Worm (Caenorhabditis elegans) whole organism, L1 larva: ENCODE measurements around the gene K07C5.2.

Experiments
- aly-2 ChIP-seq: fragments of 150-350 bp; optimal IDR thresholded peaks from 2 replicates; lab custom pipeline; 2014; ENCODE audit warnings: missing biosample characterization, missing genetic modification characterization
- fkh-4 ChIP-seq: sonication (generic microtip); optimal IDR thresholded peaks from 2 replicates; lab custom pipeline; 2016; ENCODE audit warnings: missing compliant biosample characterization, missing genetic modification characterization, borderline replicate concordance
- fkh-8 ChIP-seq: sonication (generic microtip); optimal IDR thresholded peaks from 2 replicates; lab custom pipeline; 2016; ENCODE audit warnings: mild to moderate bottlenecking, missing genetic modification characterization, missing compliant biosample characterization
- lin-39 ChIP-seq: fragments of 150-350 bp; optimal IDR thresholded peaks from 2 replicates; lab custom pipeline; 2014; ENCODE audit warnings: missing biosample characterization, missing genetic modification reagents, missing genetic modification characterization
- lsy-2 ChIP-seq, 2 experiments: fragments of 150-350 bp; optimal IDR thresholded peaks; 2 replicates each; lab custom pipeline; 2014; ENCODE audit warnings: missing biosample characterization in 2 of 2, missing genetic modification characterization in 2 of 2
- nhr-76 ChIP-seq: sonication (generic microtip); optimal IDR thresholded peaks from 2 replicates; lab custom pipeline; 2017; ENCODE audit warnings: missing biosample characterization, missing genetic modification characterization
- nhr-77 ChIP-seq: fragments of 150-350 bp; optimal IDR thresholded peaks from 2 replicates; lab custom pipeline; 2014; ENCODE audit warnings: missing biosample characterization, missing genetic modification characterization
- skn-1 ChIP-seq: fragments of 150-350 bp; optimal IDR thresholded peaks from 2 replicates; lab custom pipeline; 2014; ENCODE audit warnings: missing biosample characterization, missing genetic modification characterization
- unc-86 ChIP-seq: sonication (generic microtip); optimal IDR thresholded peaks from 2 replicates; lab custom pipeline; 2016; ENCODE audit warnings: missing genetic modification characterization, missing compliant biosample characterization
- ztf-4 ChIP-seq: fragments of 150-350 bp; optimal IDR thresholded peaks from 2 replicates; lab custom pipeline; 2014; ENCODE audit warnings: missing biosample characterization, missing genetic modification characterization

DNA sequence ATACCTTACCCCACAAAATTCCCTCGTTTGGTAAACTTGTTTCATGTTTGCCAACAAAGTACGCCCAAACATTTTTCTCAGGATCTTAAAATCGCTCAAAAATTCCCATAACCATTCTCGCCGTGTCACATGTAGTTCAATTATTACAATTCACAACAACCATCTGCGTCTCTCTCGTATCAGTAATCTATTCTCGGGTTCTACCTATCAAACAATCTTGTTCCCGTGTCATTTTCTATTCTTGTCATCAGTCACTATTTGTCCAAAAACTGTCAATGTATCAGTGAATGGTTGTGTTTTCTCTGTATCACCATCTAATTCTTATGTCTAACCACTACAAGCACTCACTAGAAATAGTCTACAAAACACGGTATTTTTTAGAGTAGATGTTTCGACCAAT, 31.9 kb downstream of the K07C5.2 start:
- TF ChIP-seq lsy-2 (tag; optimal IDR thresholded peaks at IDR 0.05; lab: Kevin White, UChicago) (no peak), aly-2 (tag; lab: Kevin White, UChicago) (no peak), ztf-4 (tag; lab: Kevin White, UChicago) (no peak), lin-39 (tag; lab: Kevin White, UChicago) (no peak), fkh-4 (tag; lab: Kevin White, UChicago) (no peak), skn-1 (no peak), fkh-8 (no peak), nhr-76 (tag; lab: Kevin White, UChicago) (no peak), unc-86 (tag; lab: Kevin White, UChicago) (no peak), nhr-77 (no peak)
